Worm (Caenorhabditis elegans) whole organism, late embryonic: Measurements from ENCODE around the gene gcsh-1.
"Not testable (repeated sequence)": the region's sequence is repeated elsewhere in the genome, so short reads cannot be mapped to it uniquely, and the experiment has no call there.

Experiments used
- K02D7.2 ChIP-seq: sonication (generic microtip); optimal IDR thresholded peaks from 2 replicates; lab custom pipeline; 2017; ENCODE audit warnings: mild to moderate bottlenecking, missing genetic modification characterization, missing compliant biosample characterization
- K09A11.1 ChIP-seq: sonication (generic microtip); optimal IDR thresholded peaks from 2 replicates; lab custom pipeline; 2017; ENCODE audit warnings: antibody characterized with exemption, mild to moderate bottlenecking, missing genetic modification characterization, missing compliant biosample characterization; ENCODE audit not compliant: insufficient read depth
- Y22D7AL.16 ChIP-seq: sonication (generic microtip); optimal IDR thresholded peaks from 2 replicates; lab custom pipeline; 2016; ENCODE audit warnings: missing genetic modification characterization, missing compliant biosample characterization
- ahr-1 ChIP-seq: sonication (generic microtip); optimal IDR thresholded peaks from 2 replicates; lab custom pipeline; 2016; ENCODE audit warnings: missing genetic modification characterization, missing compliant biosample characterization
- ama-1 ChIP-seq: fragments of 150-350 bp; optimal IDR thresholded peaks from 2 replicates; lab custom pipeline; 2014
- ceh-18 ChIP-seq: sonication (generic microtip); optimal IDR thresholded peaks from 2 replicates; lab custom pipeline; 2016; ENCODE audit warnings: missing genetic modification characterization, missing compliant biosample characterization
- ceh-19 ChIP-seq: fragments of 200-800 bp; sonication (Bioruptor generic); optimal IDR thresholded peaks from 2 replicates; lab custom pipeline; 2018; ENCODE audit warnings: mild to moderate bottlenecking, missing genetic modification characterization, missing compliant biosample characterization
- ceh-22 ChIP-seq: sonication (generic microtip); optimal IDR thresholded peaks from 2 replicates; lab custom pipeline; 2017; ENCODE audit warnings: missing biosample characterization, missing genetic modification characterization
- ceh-30 ChIP-seq: fragments of 150-350 bp; optimal IDR thresholded peaks from 2 replicates; lab custom pipeline; 2014; ENCODE audit warnings: missing biosample characterization, missing genetic modification characterization
- ceh-31 ChIP-seq: sonication (generic microtip); optimal IDR thresholded peaks from 2 replicates; lab custom pipeline; 2016; ENCODE audit warnings: missing genetic modification characterization, missing compliant biosample characterization
- ceh-45 ChIP-seq: fragments of 200-800 bp; sonication (Bioruptor generic); IDR thresholded peaks from 2 replicates; pipeline ENCODE4 v1.3.6; 2022; ENCODE audit warnings: missing genetic modification reagents, missing genetic modification characterization, missing compliant biosample characterization
- ceh-6 ChIP-seq: fragments of 200-800 bp; sonication (Bioruptor generic); optimal IDR thresholded peaks from 2 replicates; lab custom pipeline; 2018; ENCODE audit warnings: mild to moderate bottlenecking, missing genetic modification characterization, missing compliant biosample characterization
- ceh-9 ChIP-seq: sonication (generic microtip); optimal IDR thresholded peaks from 2 replicates; lab custom pipeline; 2016; ENCODE audit warnings: mild to moderate bottlenecking, missing genetic modification characterization, inconsistent platforms, missing compliant biosample characterization
- che-1 ChIP-seq: sonication (generic microtip); optimal IDR thresholded peaks from 2 replicates; lab custom pipeline; 2016; ENCODE audit warnings: mild to moderate bottlenecking, missing genetic modification characterization, missing compliant biosample characterization
- dmd-4 ChIP-seq: sonication (generic microtip); optimal IDR thresholded peaks from 2 replicates; lab custom pipeline; 2016; ENCODE audit warnings: borderline replicate concordance, missing genetic modification characterization, missing compliant biosample characterization
- elt-2 ChIP-seq: sonication (generic microtip); optimal IDR thresholded peaks from 2 replicates; lab custom pipeline; 2016; ENCODE audit warnings: missing genetic modification reagents, missing genetic modification characterization, missing compliant biosample characterization
- elt-4 ChIP-seq: sonication (generic microtip); optimal IDR thresholded peaks from 2 replicates; lab custom pipeline; 2016; ENCODE audit warnings: missing genetic modification characterization, missing compliant biosample characterization
- ets-4 ChIP-seq: sonication (generic microtip); optimal IDR thresholded peaks from 2 replicates; lab custom pipeline; 2016; ENCODE audit warnings: missing genetic modification characterization, missing compliant biosample characterization
- eyg-1 ChIP-seq: sonication (generic microtip); optimal IDR thresholded peaks from 2 replicates; lab custom pipeline; 2016; ENCODE audit warnings: missing genotype, missing genetic modification characterization, missing compliant biosample characterization
- fkh-10 ChIP-seq: fragments of 150-350 bp; optimal IDR thresholded peaks from 2 replicates; lab custom pipeline; 2014; ENCODE audit warnings: missing biosample characterization, missing genetic modification reagents, missing genetic modification characterization
- fkh-6 ChIP-seq: sonication (generic microtip); optimal IDR thresholded peaks from 2 replicates; lab custom pipeline; 2016; ENCODE audit warnings: missing genetic modification characterization, missing compliant biosample characterization
- hlh-13 ChIP-seq: fragments of 200-800 bp; sonication (Bioruptor generic); optimal IDR thresholded peaks from 2 replicates; lab custom pipeline; 2018; ENCODE audit warnings: mild to moderate bottlenecking, missing genetic modification characterization, missing compliant biosample characterization
- hlh-15 ChIP-seq: sonication (generic microtip); optimal IDR thresholded peaks from 2 replicates; lab custom pipeline; 2016; ENCODE audit warnings: missing genetic modification characterization, missing compliant biosample characterization
- hlh-6 ChIP-seq: sonication (generic microtip); optimal IDR thresholded peaks from 2 replicates; lab custom pipeline; 2016; ENCODE audit warnings: missing genotype, missing genetic modification characterization, missing compliant biosample characterization
- lim-6 ChIP-seq: sonication (generic microtip); optimal IDR thresholded peaks from 2 replicates; lab custom pipeline; 2016; ENCODE audit warnings: missing genetic modification characterization, missing compliant biosample characterization
- lin-11 ChIP-seq: fragments of 200-800 bp; sonication (Bioruptor generic); optimal IDR thresholded peaks from 2 replicates; lab custom pipeline; 2018; ENCODE audit warnings: mild to moderate bottlenecking, missing genetic modification characterization, missing compliant biosample characterization
- madf-2 ChIP-seq: sonication (generic microtip); optimal IDR thresholded peaks from 2 replicates; lab custom pipeline; 2017; ENCODE audit warnings: missing genetic modification characterization, missing compliant biosample characterization
- mec-3 ChIP-seq: sonication (generic microtip); optimal IDR thresholded peaks from 2 replicates; lab custom pipeline; 2016; ENCODE audit warnings: borderline replicate concordance, missing genetic modification characterization, missing compliant biosample characterization
- nhr-11 ChIP-seq: fragments of 150-350 bp; optimal IDR thresholded peaks from 2 replicates; lab custom pipeline; 2014; ENCODE audit warnings: missing biosample characterization, missing genetic modification characterization
- npax-4 ChIP-seq: sonication (generic microtip); optimal IDR thresholded peaks from 2 replicates; lab custom pipeline; 2016; ENCODE audit warnings: missing genetic modification characterization, missing compliant biosample characterization
- odd-2 ChIP-seq: sonication (generic microtip); optimal IDR thresholded peaks from 2 replicates; lab custom pipeline; 2017; ENCODE audit warnings: antibody characterized with exemption, mild to moderate bottlenecking, missing genetic modification characterization, missing compliant biosample characterization
- pag-3 ChIP-seq: sonication (generic microtip); optimal IDR thresholded peaks from 2 replicates; lab custom pipeline; 2016; ENCODE audit warnings: missing compliant biosample characterization, missing genetic modification characterization, borderline replicate concordance
- pat-9 ChIP-seq: fragments of 200-800 bp; sonication (Bioruptor generic); optimal IDR thresholded peaks from 2 replicates; lab custom pipeline; 2018; ENCODE audit warnings: mild to moderate bottlenecking, missing genetic modification characterization, moderate library complexity, missing compliant biosample characterization
- pqm-1 ChIP-seq: sonication (generic microtip); optimal IDR thresholded peaks from 2 replicates; lab custom pipeline; 2016; ENCODE audit warnings: missing genetic modification characterization, missing compliant biosample characterization
- ref-2 ChIP-seq: sonication (generic microtip); optimal IDR thresholded peaks from 2 replicates; lab custom pipeline; 2016; ENCODE audit warnings: missing genetic modification characterization, missing compliant biosample characterization
- sox-2 ChIP-seq: fragments of 200-800 bp; sonication (Bioruptor generic); IDR thresholded peaks from 2 replicates; pipeline ENCODE4 v1.3.6; 2022; ENCODE audit warnings: missing genetic modification reagents, missing genetic modification characterization, missing compliant biosample characterization
- syd-9 ChIP-seq: sonication (generic microtip); optimal IDR thresholded peaks from 2 replicates; lab custom pipeline; 2016; ENCODE audit warnings: mild to moderate bottlenecking, missing genetic modification characterization, moderate library complexity, missing compliant biosample characterization
- tbx-2 ChIP-seq: sonication (generic microtip); optimal IDR thresholded peaks from 2 replicates; lab custom pipeline; 2016; ENCODE audit warnings: missing genetic modification characterization, missing compliant biosample characterization
- ttx-3 ChIP-seq: sonication (generic microtip); optimal IDR thresholded peaks from 2 replicates; lab custom pipeline; 2016; ENCODE audit warnings: missing genetic modification reagents, missing genetic modification characterization, missing compliant biosample characterization
- unc-42 ChIP-seq: sonication (generic microtip); optimal IDR thresholded peaks from 2 replicates; lab custom pipeline; 2016; ENCODE audit warnings: missing genotype, missing genetic modification characterization, missing compliant biosample characterization
- unc-55 ChIP-seq: sonication (generic microtip); optimal IDR thresholded peaks from 2 replicates; lab custom pipeline; 2017; ENCODE audit warnings: missing biosample characterization, missing genetic modification reagents, missing genetic modification characterization
- ztf-16 ChIP-seq: sonication (generic microtip); optimal IDR thresholded peaks from 2 replicates; lab custom pipeline; 2017; ENCODE audit warnings: missing genetic modification characterization, missing compliant biosample characterization

Gene gcsh-1

DNA sequence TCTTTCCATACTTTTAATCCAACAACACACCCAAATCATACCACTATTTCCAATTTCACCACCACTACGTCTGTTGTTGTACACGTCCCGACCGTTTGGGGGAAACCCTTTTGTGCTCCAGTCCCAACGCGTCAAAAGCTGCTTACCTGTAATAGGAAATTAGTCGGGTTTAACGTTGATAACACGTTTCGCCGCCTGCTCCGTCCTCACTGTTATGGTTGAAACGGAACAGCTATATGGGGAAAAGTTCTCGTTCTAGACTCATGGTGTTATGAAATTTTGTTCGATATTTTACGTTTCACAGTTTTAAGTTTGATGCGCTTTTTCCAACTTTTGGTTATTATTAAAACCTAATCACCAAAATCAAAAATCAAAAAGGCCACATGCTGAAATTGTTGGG is 21.0 kb upstream of the gcsh-1 start:
- no peak for TF ChIP-seq ceh-45 (GFP tag; lab: Robert Waterston, UW)
- no peak for TF ChIP-seq ceh-31 (tag; lab: Kevin White, UChicago)
- TF ChIP-seq pqm-1 (tag; lab: Kevin White, UChicago) = no peak
- TF ChIP-seq nhr-11 (tag; lab: Kevin White, UChicago) = no peak
- TF ChIP-seq unc-42 = no peak
- no peak for TF ChIP-seq pag-3 (tag; lab: Kevin White, UChicago)
- no peak for TF ChIP-seq pat-9 (tag; lab: Kevin White, UChicago)
- TF ChIP-seq ceh-18 (tag; lab: Kevin White, UChicago) = no peak
- no peak for TF ChIP-seq unc-55 (GFP tag; lab: Kevin White, UChicago)
- no peak for TF ChIP-seq hlh-13 (GFP tag; lab: Kevin White, UChicago)
- no peak for TF ChIP-seq K02D7.2 (tag; lab: Kevin White, UChicago)
- TF ChIP-seq mec-3 (tag; lab: Kevin White, UChicago) = no peak
- TF ChIP-seq ama-1 (lab: Kevin White, UChicago) = no peak
- TF ChIP-seq hlh-6 (tag; lab: Kevin White, UChicago) = no peak
- no peak for TF ChIP-seq ceh-9

DNA sequence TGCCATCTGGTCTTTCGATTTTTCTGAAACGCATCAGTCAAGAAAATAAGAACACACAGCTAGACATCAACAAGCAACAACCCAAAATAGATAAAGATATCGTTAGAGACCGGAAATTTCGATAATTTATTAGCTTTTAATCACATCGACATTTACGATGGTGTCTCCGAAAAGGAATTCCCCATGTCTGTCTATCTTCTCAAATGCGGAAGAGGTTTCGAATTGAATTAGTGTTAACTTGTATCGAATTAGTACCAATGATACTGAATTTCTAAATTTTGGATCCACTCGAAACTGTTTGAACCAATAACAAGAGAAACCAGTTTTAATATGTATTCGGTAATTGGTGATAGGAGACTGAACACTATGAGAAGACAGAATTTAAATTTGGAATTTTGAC is 19.7 kb upstream of the gcsh-1 start:
- no peak for TF ChIP-seq che-1 (tag; lab: Kevin White, UChicago)
- TF ChIP-seq ceh-6 = no peak
- TF ChIP-seq fkh-6 (tag; lab: Kevin White, UChicago) = no peak
- TF ChIP-seq, all 69 proteins: peak for 0

DNA sequence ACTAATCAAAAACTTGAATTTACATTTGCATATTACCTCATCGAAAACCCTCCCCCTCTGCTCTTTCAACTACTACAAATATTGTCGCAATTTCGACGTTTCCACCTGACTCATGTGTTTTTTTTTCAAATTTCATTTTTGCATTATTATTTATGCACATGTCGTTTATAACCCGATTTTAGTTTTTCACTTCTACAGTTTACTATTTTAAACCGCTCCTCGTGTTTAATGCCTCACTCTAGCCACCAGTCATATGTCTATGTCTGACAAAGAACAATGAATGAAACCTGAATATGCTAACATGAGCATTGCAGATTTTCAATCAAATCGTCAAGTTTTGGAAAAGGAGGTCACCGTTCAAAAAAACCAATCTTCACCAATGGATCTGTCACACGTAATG is 19.2 kb upstream of the gcsh-1 start, which contains the start of gene T24C2.5:
Gene T24C2.5, plus strand, starts transcription at position 301 of the 400 bp plus-strand sequence.
- TF ChIP-seq lin-11 (tag; lab: Kevin White, UChicago) (no peak), ceh-31 (tag; lab: Kevin White, UChicago) (no peak), dmd-4 (tag; lab: Kevin White, UChicago) (no peak), nhr-11 (tag; lab: Kevin White, UChicago) (no peak), ets-4 (no peak), ahr-1 (tag; lab: Kevin White, UChicago) (no peak), hlh-15 (tag; lab: Kevin White, UChicago) (no peak), hlh-13 (GFP tag; lab: Kevin White, UChicago) (no peak), K02D7.2 (tag; lab: Kevin White, UChicago) (no peak), npax-4 (no peak), ttx-3 (tag; lab: Kevin White, UChicago) (no peak), ceh-45 (GFP tag; lab: Robert Waterston, UW) (no peak)

DNA sequence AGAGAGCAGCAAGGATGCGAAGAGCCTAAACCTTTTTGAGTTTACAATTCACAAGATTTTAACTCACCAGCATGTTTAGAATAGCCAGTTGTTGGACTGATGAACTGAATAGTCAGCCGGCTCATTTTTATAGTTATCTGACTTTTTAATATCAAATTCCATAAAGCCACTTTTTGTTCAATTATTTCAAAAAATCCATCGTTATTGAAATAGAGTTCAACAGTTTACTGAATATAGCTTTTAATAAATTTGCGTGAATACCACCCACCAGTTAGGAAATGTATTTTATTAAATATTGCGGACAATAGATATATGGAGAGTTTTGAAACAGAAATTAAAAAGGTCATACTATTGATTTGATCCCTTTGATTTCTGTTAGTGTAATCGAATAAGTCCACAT is 15.2 kb upstream of the gcsh-1 start, which contains the start of gene nspc-20:
Gene nspc-20, minus strand, starts transcription at position 101 of the 400 bp plus-strand sequence.
- TF ChIP-seq pqm-1 (tag; lab: Kevin White, UChicago) = no peak
- TF ChIP-seq hlh-6 (tag; lab: Kevin White, UChicago) = no peak
- TF ChIP-seq elt-4 = no peak
- TF ChIP-seq tbx-2 (tag; lab: Kevin White, UChicago) = no peak
- TF ChIP-seq npax-4 = no peak
- no peak for TF ChIP-seq unc-55 (GFP tag; lab: Kevin White, UChicago)
- no peak for TF ChIP-seq fkh-10 (GFP tag; lab: Kevin White, UChicago)
- no peak for TF ChIP-seq sox-2
- TF ChIP-seq dmd-4 (tag; lab: Kevin White, UChicago) = no peak
- no peak for TF ChIP-seq madf-2 (tag; lab: Kevin White, UChicago)
- TF ChIP-seq, all 69 proteins: peak for 0

DNA sequence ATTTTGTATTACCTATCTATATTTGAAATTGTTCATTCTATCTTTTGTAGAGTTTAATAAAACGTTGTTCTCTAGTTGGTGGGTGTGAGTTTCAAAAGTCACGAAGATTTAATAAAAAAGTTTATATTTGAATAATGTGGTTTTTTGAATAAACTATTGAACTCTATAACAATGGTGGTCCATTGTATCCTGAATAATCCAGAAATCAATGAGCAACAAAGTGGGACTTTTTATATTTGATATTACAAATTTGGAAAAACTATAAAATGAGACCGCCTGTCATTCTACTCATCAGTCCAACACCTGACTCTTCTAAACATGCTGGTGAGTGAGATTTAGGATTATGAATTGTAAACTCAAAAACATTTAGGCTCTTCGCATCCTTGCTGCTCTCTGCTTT is 13.5 kb upstream of the gcsh-1 start, which contains the start of gene nspc-19:
Gene nspc-19, plus strand, starts transcription at position 301 of the 400 bp plus-strand sequence.
- TF ChIP-seq ceh-22, ceh-18, hlh-15 (tag; lab: Kevin White, UChicago): not testable (repeated sequence)

DNA sequence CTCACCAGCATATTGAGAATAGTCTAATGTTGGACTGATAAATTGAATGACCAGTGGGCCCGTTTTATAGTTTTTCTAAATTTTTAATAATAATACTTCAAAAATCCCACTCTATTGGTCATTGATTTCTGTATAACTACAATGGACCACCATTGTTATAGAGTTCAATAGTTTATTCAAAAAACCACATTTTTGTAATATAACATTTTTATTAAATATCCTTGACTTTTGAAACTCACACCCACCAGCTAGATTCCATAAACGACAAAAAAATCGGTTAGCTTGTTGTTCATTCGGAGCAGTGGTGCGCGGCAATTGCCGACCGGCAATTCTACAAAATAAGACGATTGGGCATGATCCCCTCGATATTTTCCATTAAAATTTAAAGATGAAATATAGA is 12.7 kb upstream of the gcsh-1 start, which contains the start of gene nspc-18:
Gene nspc-18, minus strand, starts transcription at position 101 of the 400 bp plus-strand sequence.
- no peak for TF ChIP-seq odd-2 (tag; lab: Kevin White, UChicago)
- no peak for TF ChIP-seq lim-6 (tag; lab: Kevin White, UChicago)
- no peak for TF ChIP-seq ceh-19 (GFP tag; lab: Kevin White, UChicago)
- TF ChIP-seq eyg-1 (tag; lab: Kevin White, UChicago) = no peak
- no peak for TF ChIP-seq ceh-31 (tag; lab: Kevin White, UChicago)
- no peak for TF ChIP-seq K09A11.1 (tag; lab: Kevin White, UChicago)
- no peak for TF ChIP-seq ceh-30 (tag; lab: Kevin White, UChicago)
- TF ChIP-seq hlh-6 (tag; lab: Kevin White, UChicago) = no peak
- no peak for TF ChIP-seq ztf-16 (tag; lab: Kevin White, UChicago)
- no peak for TF ChIP-seq elt-2 (tag; lab: Kevin White, UChicago)
- TF ChIP-seq syd-9 (tag; lab: Kevin White, UChicago) = no peak
- TF ChIP-seq ref-2 = no peak
- TF ChIP-seq Y22D7AL.16 (tag; lab: Kevin White, UChicago) = no peak
- no peak for TF ChIP-seq elt-4
